Worm (Caenorhabditis elegans): ENCODE results near the gene lipl-2.

The lipl-2 gene

DNA sequence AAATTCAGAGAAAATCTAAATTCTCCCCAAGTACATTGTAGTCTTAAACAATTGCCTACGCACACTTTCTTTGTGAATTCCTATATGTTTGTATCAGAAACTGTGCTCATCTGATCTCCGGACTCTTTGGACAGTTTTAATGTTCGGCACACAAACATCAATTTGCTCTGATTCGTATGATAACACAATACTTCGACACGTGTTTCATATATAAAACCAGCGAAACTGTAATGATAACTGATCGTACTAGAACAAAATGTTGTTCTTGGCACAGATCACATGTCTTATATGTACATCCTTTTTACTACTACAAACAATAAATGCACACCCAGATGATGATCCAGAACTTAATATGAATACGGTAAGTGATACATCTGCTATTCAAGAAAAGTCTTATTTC lies at the start of gene lipl-2:
lipl-2 (plus strand) TSS at position 236 of the 400 bp plus-strand sequence.
- no peak for TF ChIP-seq nhr-12 (tag; optimal IDR thresholded peaks at IDR 0.05)
- TF ChIP-seq lin-13 (tag; optimal IDR thresholded peaks at IDR 0.05), result no peak
- no peak for TF ChIP-seq pha-4 (tag; optimal IDR thresholded peaks at IDR 0.05)

ce11 chrV:9744934-9745333 lies 46.4 kb upstream of the lipl-2 start, which contains the start of gene F58E6.13:
Gene F58E6.13 (plus strand): TSS chrV:9745234.
- TF ChIP-seq ceh-83 (GFP tag; optimal IDR thresholded peaks at IDR 0.05), result no peak
- TF ChIP-seq ceh-43 (GFP tag; optimal IDR thresholded peaks at IDR 0.05), result no peak
- TF ChIP-seq zip-8 (tag; optimal IDR thresholded peaks at IDR 0.05), result no peak
- TF ChIP-seq unc-62 (GFP tag; optimal IDR thresholded peaks at IDR 0.05), result no peak
- TF ChIP-seq lin-13 (tag; optimal IDR thresholded peaks at IDR 0.05), result no peak
- TF ChIP-seq unc-39 (tag; optimal IDR thresholded peaks at IDR 0.05), result no peak
- no peak for TF ChIP-seq nhr-237 (tag; optimal IDR thresholded peaks at IDR 0.05)
- no peak for TF ChIP-seq ceh-39 (tag; optimal IDR thresholded peaks at IDR 0.05)
- no peak for TF ChIP-seq elt-1 (tag; optimal IDR thresholded peaks at IDR 0.05; ENCODE audit: borderline replicate concordance, insufficient read depth)
- no peak for TF ChIP-seq ces-1 (GFP tag; optimal IDR thresholded peaks at IDR 0.05)
- no peak for TF ChIP-seq cnd-1 (tag; optimal IDR thresholded peaks at IDR 0.05)
- no peak for TF ChIP-seq nhr-12 (tag; optimal IDR thresholded peaks at IDR 0.05)
- no peak for TF ChIP-seq unc-120 (tag; optimal IDR thresholded peaks at IDR 0.05; ENCODE audit: poor library complexity, severe bottlenecking)
- no peak for TF ChIP-seq drap-1 (GFP tag; optimal IDR thresholded peaks at IDR 0.05)
- no peak for TF ChIP-seq blmp-1 (tag; optimal IDR thresholded peaks at IDR 0.05)
- no peak for TF ChIP-seq mep-1 (tag; optimal IDR thresholded peaks at IDR 0.05)
- no peak for TF ChIP-seq lin-32 (GFP tag; optimal IDR thresholded peaks at IDR 0.05)
- TF ChIP-seq tbx-8 (GFP tag; optimal IDR thresholded peaks at IDR 0.05), result no peak
- TF ChIP-seq nhr-2 (tag; optimal IDR thresholded peaks at IDR 0.05), result no peak

DNA sequence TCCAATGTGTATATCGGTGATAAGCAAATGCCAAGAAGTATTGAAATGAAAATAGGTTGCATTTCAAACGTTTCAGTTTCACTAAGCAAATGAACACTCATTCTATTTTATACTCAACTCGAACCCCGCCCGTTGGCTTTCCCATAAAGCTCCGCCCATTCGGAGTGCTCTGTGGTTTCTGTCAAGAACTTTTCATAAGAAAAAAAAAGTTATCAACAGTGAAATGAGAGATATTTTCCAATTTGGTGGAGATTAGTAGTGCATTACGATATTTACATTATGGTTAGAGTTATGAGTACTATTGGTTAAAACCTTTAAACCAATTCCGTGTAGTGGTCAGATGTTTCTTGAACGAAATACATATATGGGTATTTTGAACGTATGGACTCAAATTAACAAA lies 41.1 kb upstream of the lipl-2 start, which contains the start of gene F58E6.4:
F58E6.4 (minus strand) TSS at position 101 of the 400 bp plus-strand sequence.
- TF ChIP-seq sptf-1 (tag; optimal IDR thresholded peaks at IDR 0.05) (no peak), zip-8 (tag; optimal IDR thresholded peaks at IDR 0.05) (no peak), nhr-12 (tag; optimal IDR thresholded peaks at IDR 0.05) (no peak), ceh-43 (GFP tag; optimal IDR thresholded peaks at IDR 0.05) (no peak)

DNA sequence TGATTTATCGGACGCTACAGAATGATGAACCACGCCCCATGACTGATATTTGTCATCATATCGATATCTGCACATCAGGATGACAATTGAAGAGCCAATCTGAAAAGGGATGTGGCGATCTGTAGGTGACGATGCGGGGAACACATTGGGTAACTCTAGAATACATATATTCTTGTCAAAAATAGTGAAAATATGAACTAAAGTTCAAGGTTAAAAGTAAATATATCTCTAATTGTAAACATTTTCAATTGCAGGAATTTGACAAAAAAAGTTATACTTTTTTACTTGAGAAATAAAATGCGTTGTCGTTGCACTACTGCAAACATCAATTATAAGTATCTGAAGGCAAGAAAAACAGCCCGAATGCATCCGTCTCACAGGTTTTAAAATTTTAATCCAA lies 38.4 kb upstream of the lipl-2 start, which contains the start of gene F58E6.6:
F58E6.6 (minus strand) TSS at position 101 of the 400 bp plus-strand sequence.
- no peak for TF ChIP-seq M03D4.4 (tag; optimal IDR thresholded peaks at IDR 0.05)

DNA sequence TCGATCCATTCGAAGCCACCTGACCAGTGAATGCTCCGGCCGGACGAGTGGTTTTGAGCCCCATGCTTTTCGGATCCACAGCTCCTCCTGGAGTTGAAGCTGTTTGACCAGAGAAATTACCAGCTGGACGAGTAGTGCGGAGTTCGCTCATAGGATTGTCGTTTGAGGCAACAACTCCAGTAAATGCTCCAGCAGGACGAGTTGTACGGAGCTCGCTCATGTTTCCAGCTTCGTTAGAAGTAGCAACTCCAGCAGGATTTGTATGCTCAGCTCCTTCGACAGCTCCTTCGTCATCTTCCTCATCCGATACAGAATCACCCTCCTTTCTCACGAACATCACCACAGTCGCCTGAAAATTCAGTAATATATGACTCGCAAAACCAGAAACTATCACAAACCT lies 37.8 kb upstream of the lipl-2 start:
- TF ChIP-seq nhr-76 (tag; optimal IDR thresholded peaks at IDR 0.05), result no peak
- TF ChIP-seq nhr-237 (tag; optimal IDR thresholded peaks at IDR 0.05), result no peak
- no peak for TF ChIP-seq ham-2 (GFP tag; optimal IDR thresholded peaks at IDR 0.05)
- no peak for TF ChIP-seq mab-5 (tag; optimal IDR thresholded peaks at IDR 0.05)

DNA sequence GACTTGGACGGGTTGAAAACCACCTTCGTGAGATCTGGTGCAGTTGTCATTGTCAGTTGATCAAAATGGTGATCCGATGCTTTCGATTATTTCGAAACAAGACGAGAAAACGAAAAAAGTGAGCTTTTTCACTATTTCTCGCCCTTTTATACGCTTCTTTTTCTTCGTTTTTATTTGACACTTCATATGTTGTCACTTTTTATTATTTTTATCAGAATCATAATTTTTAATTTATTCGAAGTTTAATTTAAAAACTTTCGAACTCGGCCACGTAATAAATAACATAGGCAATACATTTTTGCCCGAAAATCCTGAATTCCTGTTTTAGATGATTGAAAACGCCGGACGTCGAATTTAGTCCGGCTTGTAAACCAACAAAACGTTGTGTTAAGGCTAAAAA lies 36.9 kb upstream of the lipl-2 start, which contains the start of gene F58E6.5:
F58E6.5 (minus strand) TSS at position 101 of the 400 bp plus-strand sequence.
- no peak for TF ChIP-seq tbx-8 (GFP tag; optimal IDR thresholded peaks at IDR 0.05)
- TF ChIP-seq M03D4.4 (tag; optimal IDR thresholded peaks at IDR 0.05), result no peak
- no peak for TF ChIP-seq unc-39 (tag; optimal IDR thresholded peaks at IDR 0.05)
- no peak for TF ChIP-seq ceh-43 (GFP tag; optimal IDR thresholded peaks at IDR 0.05)
- no peak for TF ChIP-seq ztf-11 (tag; optimal IDR thresholded peaks at IDR 0.05)
- no peak for TF ChIP-seq blmp-1 (tag; optimal IDR thresholded peaks at IDR 0.05)
- TF ChIP-seq elt-3 (tag; optimal IDR thresholded peaks at IDR 0.05), result no peak
- TF ChIP-seq ceh-83 (GFP tag; optimal IDR thresholded peaks at IDR 0.05), result no peak
- no peak for TF ChIP-seq zip-8 (tag; optimal IDR thresholded peaks at IDR 0.05)
- TF ChIP-seq pha-4 (tag; optimal IDR thresholded peaks at IDR 0.05), result no peak
- TF ChIP-seq nhr-12 (tag; optimal IDR thresholded peaks at IDR 0.05), result no peak
- no peak for TF ChIP-seq drap-1 (GFP tag; optimal IDR thresholded peaks at IDR 0.05)
- TF ChIP-seq ceh-39 (tag; optimal IDR thresholded peaks at IDR 0.05), result no peak

DNA sequence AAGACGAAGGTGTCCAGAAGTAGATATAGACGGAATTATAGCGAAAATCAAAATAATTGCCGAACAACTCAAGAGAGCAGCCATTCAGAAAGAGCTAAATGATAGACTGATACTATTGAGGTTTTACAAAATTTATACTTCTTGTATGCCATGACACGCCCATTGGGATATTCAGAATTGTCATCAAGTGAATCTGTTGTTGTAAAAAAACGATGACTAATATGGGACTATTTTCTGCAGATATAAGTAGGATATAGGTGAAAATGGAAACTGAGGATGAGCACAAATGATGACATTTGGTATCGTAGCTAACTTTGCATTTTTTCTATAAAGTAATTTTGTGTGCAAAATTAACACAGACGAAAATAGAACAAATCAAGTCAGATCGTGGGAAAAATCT lies 35.6 kb upstream of the lipl-2 start, which contains the start of gene F58E6.8:
F58E6.8 (minus strand) TSS at position 101 of the 400 bp plus-strand sequence.
- no peak for TF ChIP-seq cnd-1 (tag; optimal IDR thresholded peaks at IDR 0.05)
- TF ChIP-seq lin-13 (tag; optimal IDR thresholded peaks at IDR 0.05), result no peak
- TF ChIP-seq blmp-1 (tag; optimal IDR thresholded peaks at IDR 0.05), result no peak
- TF ChIP-seq unc-62 (GFP tag; optimal IDR thresholded peaks at IDR 0.05), result no peak
- no peak for TF ChIP-seq sem-2 (GFP tag; optimal IDR thresholded peaks at IDR 0.05)
- no peak for TF ChIP-seq bed-3 (GFP tag; optimal IDR thresholded peaks at IDR 0.05)
- TF ChIP-seq ceh-39 (tag; optimal IDR thresholded peaks at IDR 0.05), result no peak
- no peak for TF ChIP-seq flh-1 (GFP tag; optimal IDR thresholded peaks at IDR 0.05)
- TF ChIP-seq snpc-4 (tag; optimal IDR thresholded peaks at IDR 0.05), result no peak
- TF ChIP-seq lsy-2 (tag; optimal IDR thresholded peaks at IDR 0.05), result no peak
- no peak for TF ChIP-seq mep-1 (tag; optimal IDR thresholded peaks at IDR 0.05)

Data from whole organism, mixed stage, embryonic.